Worm (Caenorhabditis elegans) whole organism, early embryonic: ENCODE data around the gene nmur-2.

Experiments
- B0310.2 ChIP-seq: sonication (generic microtip); optimal IDR thresholded peaks from 2 replicates; lab custom pipeline; 2016; ENCODE audit warnings: mild to moderate bottlenecking, missing genetic modification characterization, missing compliant biosample characterization
- aly-1 ChIP-seq: sonication (generic microtip); optimal IDR thresholded peaks from 2 replicates; lab custom pipeline; 2016; ENCODE audit warnings: missing genetic modification characterization, missing compliant biosample characterization
- ama-1 ChIP-seq: fragments of 150-350 bp; optimal IDR thresholded peaks from 2 replicates; lab custom pipeline; 2014
- ceh-13 ChIP-seq: fragments of 200-800 bp; sonication (Bioruptor generic); optimal IDR thresholded peaks from 2 replicates; lab custom pipeline; 2018; ENCODE audit warnings: mild to moderate bottlenecking, missing genetic modification characterization, missing compliant biosample characterization
- ceh-36 ChIP-seq: sonication (generic microtip); optimal IDR thresholded peaks from 2 replicates; lab custom pipeline; 2016; ENCODE audit warnings: missing genetic modification characterization, inconsistent platforms, missing compliant biosample characterization
- ets-7 ChIP-seq: sonication (generic microtip); optimal IDR thresholded peaks from 2 replicates; lab custom pipeline; 2016; ENCODE audit warnings: missing genotype, missing genetic modification characterization, missing compliant biosample characterization
- flt-1 ChIP-seq: fragments of 200-800 bp; sonication (Bioruptor generic); IDR thresholded peaks from 2 replicates; pipeline ENCODE4 v1.3.6; 2022; ENCODE audit warnings: missing genetic modification characterization, missing compliant biosample characterization
- hmg-4 ChIP-seq: fragments of 200-800 bp; sonication (Bioruptor generic); optimal IDR thresholded peaks from 2 replicates; lab custom pipeline; 2018; ENCODE audit warnings: mild to moderate bottlenecking, missing genetic modification characterization, missing compliant biosample characterization
- hnd-1 ChIP-seq: sonication (generic microtip); optimal IDR thresholded peaks from 2 replicates; lab custom pipeline; 2016; ENCODE audit warnings: missing genetic modification characterization, missing compliant biosample characterization
- scrt-1 ChIP-seq: fragments of 200-800 bp; sonication (Bioruptor generic); IDR thresholded peaks from 2 replicates; pipeline ENCODE4 v1.3.6; 2022; ENCODE audit warnings: missing genetic modification characterization, missing compliant biosample characterization
- tbx-11 ChIP-seq: fragments of 200-800 bp; sonication (Bioruptor generic); IDR thresholded peaks from 2 replicates; pipeline ENCODE4 v1.3.6; 2022; ENCODE audit warnings: missing genetic modification characterization, missing compliant biosample characterization
- tbx-37 ChIP-seq: fragments of 200-800 bp; sonication (Bioruptor generic); conservative IDR thresholded peaks from 2 replicates; pipeline ENCODE4 v1.3.6; 2022; ENCODE audit warnings: missing genetic modification reagents, missing genetic modification characterization, missing compliant biosample characterization
- tra-4 ChIP-seq: sonication (generic microtip); optimal IDR thresholded peaks from 2 replicates; lab custom pipeline; 2017; ENCODE audit warnings: missing genetic modification characterization, missing compliant biosample characterization

ce11 chrII:75831-76230 lies 49.0 kb downstream of the nmur-2 start:
- TF ChIP-seq tbx-11 (GFP tag; lab: Robert Waterston, UW) (no peak), flt-1 (no peak), tbx-37 (no peak), ama-1 (lab: Kevin White, UChicago) (no peak), ceh-13 (no peak), tra-4 (tag; lab: Kevin White, UChicago) (no peak), hmg-4 (GFP tag; lab: Kevin White, UChicago) (no peak), ets-7 (tag; lab: Kevin White, UChicago) (no peak), B0310.2 (tag; lab: Kevin White, UChicago) (no peak), aly-1 (no peak), scrt-1 (GFP tag; lab: Robert Waterston, UW) (no peak), hnd-1 (tag; lab: Kevin White, UChicago) (no peak), ceh-36 (tag; lab: Kevin White, UChicago) (no peak)
